Worm (Caenorhabditis elegans) whole organism, L1 larva: Measurements from ENCODE around the gene T03G11.10.

ENCODE experiments used
- ceh-82 ChIP-seq, 3 experiments: fragments of 150-350 bp in 1 of 3; sonication (generic microtip) in 2 of 3; optimal IDR thresholded peaks; 2 replicates each; lab custom pipeline; 2014 to 2017; ENCODE audit warnings: missing biosample characterization in 3 of 3, missing genetic modification characterization in 3 of 3
- fkh-4 ChIP-seq: sonication (generic microtip); optimal IDR thresholded peaks from 2 replicates; lab custom pipeline; 2016; ENCODE audit warnings: missing compliant biosample characterization, missing genetic modification characterization, borderline replicate concordance
- fos-1 ChIP-seq: fragments of 150-350 bp; optimal IDR thresholded peaks from 2 replicates; lab custom pipeline; 2014; ENCODE audit warnings: missing biosample characterization, missing genetic modification characterization
- nhr-47 ChIP-seq: sonication (generic microtip); optimal IDR thresholded peaks from 2 replicates; lab custom pipeline; 2016; ENCODE audit warnings: mild to moderate bottlenecking, missing genetic modification characterization, moderate library complexity, missing compliant biosample characterization
- nhr-84 ChIP-seq: sonication (generic microtip); optimal IDR thresholded peaks from 2 replicates; lab custom pipeline; 2017; ENCODE audit warnings: missing biosample characterization, missing genetic modification characterization
- vab-15 ChIP-seq: sonication (generic microtip); optimal IDR thresholded peaks from 2 replicates; lab custom pipeline; 2017; ENCODE audit warnings: missing genotype, mild to moderate bottlenecking, missing genetic modification characterization, missing compliant biosample characterization

DNA sequence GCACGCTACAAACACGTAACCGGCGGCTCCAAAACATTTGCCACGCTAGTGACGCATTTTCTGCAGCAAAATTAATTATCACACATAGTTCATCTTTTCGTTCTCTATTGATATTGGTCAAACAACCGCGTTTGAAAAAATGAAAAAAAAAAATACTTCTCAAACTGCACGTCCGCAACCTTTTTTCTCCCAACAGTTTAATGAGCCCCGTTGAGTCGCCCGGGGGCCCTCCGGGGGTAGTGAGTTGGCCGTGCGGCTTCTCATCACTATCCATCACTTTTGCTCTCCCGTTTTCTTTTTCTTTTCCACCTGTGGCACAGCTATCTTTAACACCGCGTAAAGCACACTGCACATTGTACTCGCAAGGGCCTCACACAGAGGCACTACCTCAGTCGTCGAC is 38.4 kb upstream of the T03G11.10 start:
- TF ChIP-seq nhr-47 (tag; lab: Kevin White, UChicago) (peak; percentile 4), vab-15 (no peak), nhr-84 (tag; lab: Kevin White, UChicago) (no peak), ceh-82 (tag; optimal IDR thresholded peaks at IDR 0.05; lab: Kevin White, UChicago) (no peak), fkh-4 (tag; lab: Kevin White, UChicago) (no peak), fos-1 (tag; lab: Kevin White, UChicago) (no peak)
